Worm (Caenorhabditis elegans) whole organism, L2 larva: ENCODE data around the gene F41E7.9.

Source experiments
- C34F6.9 ChIP-seq: fragments of 150-350 bp; optimal IDR thresholded peaks from 2 replicates; lab custom pipeline; 2014; ENCODE audit warnings: missing biosample characterization, missing genetic modification characterization
- R02D3.7 ChIP-seq: fragments of 150-350 bp; optimal IDR thresholded peaks from 2 replicates; lab custom pipeline; 2014; ENCODE audit warnings: missing biosample characterization, missing genetic modification characterization
- Y55F3AM.14 ChIP-seq: fragments of 200-800 bp; sonication (Bioruptor generic); optimal IDR thresholded peaks from 2 replicates; lab custom pipeline; 2018; ENCODE audit warnings: mild to moderate bottlenecking, missing genetic modification characterization, missing compliant biosample characterization
- ZK546.5 ChIP-seq: sonication (generic microtip); optimal IDR thresholded peaks from 2 replicates; lab custom pipeline; 2017; ENCODE audit warnings: missing biosample characterization, missing genetic modification characterization
- alr-1 ChIP-seq: fragments of 150-350 bp; optimal IDR thresholded peaks from 2 replicates; lab custom pipeline; 2014; ENCODE audit warnings: missing biosample characterization, missing genetic modification characterization
- aly-2 ChIP-seq: fragments of 150-350 bp; optimal IDR thresholded peaks from 2 replicates; lab custom pipeline; 2014; ENCODE audit warnings: missing biosample characterization, missing genetic modification characterization
- ama-1 ChIP-seq: fragments of 150-350 bp; optimal IDR thresholded peaks from 2 replicates; lab custom pipeline; 2018; ENCODE audit warnings: inconsistent platforms
- blmp-1 ChIP-seq: sonication (generic microtip); optimal IDR thresholded peaks from 2 replicates; lab custom pipeline; 2017; ENCODE audit warnings: missing genetic modification characterization, mild to moderate bottlenecking, missing compliant biosample characterization, antibody characterized with exemption, moderate library complexity; ENCODE audit not compliant: insufficient read depth
- ceh-16 ChIP-seq: fragments of 150-350 bp; optimal IDR thresholded peaks from 2 replicates; lab custom pipeline; 2014; ENCODE audit warnings: missing biosample characterization, missing genetic modification characterization
- ceh-82 ChIP-seq: fragments of 150-350 bp; optimal IDR thresholded peaks from 2 replicates; lab custom pipeline; 2014; ENCODE audit warnings: missing biosample characterization, missing genetic modification characterization
- crh-2 ChIP-seq: sonication (generic microtip); optimal IDR thresholded peaks from 2 replicates; lab custom pipeline; 2017; ENCODE audit warnings: missing biosample characterization, missing genetic modification characterization
- dmd-4 ChIP-seq: sonication (generic microtip); optimal IDR thresholded peaks from 2 replicates; lab custom pipeline; 2017; ENCODE audit warnings: missing biosample characterization, missing genetic modification characterization
- egl-27 ChIP-seq: sonication (generic microtip); optimal IDR thresholded peaks from 3 replicates; lab custom pipeline; 2017; ENCODE audit warnings: missing biosample characterization, missing genetic modification reagents, missing genetic modification characterization
- elt-1 ChIP-seq: fragments of 150-350 bp; optimal IDR thresholded peaks from 2 replicates; lab custom pipeline; 2014; ENCODE audit warnings: missing biosample characterization, missing genetic modification characterization
- elt-3 ChIP-seq: sonication (generic microtip); optimal IDR thresholded peaks from 2 replicates; lab custom pipeline; 2017; ENCODE audit warnings: missing biosample characterization, missing genetic modification characterization
- fos-1 ChIP-seq: fragments of 150-350 bp; optimal IDR thresholded peaks from 2 replicates; lab custom pipeline; 2014; ENCODE audit warnings: missing biosample characterization, missing genetic modification characterization
- gmeb-1 ChIP-seq: fragments of 150-350 bp; optimal IDR thresholded peaks from 2 replicates; lab custom pipeline; 2014; ENCODE audit warnings: missing biosample characterization, missing genetic modification characterization
- lin-11 ChIP-seq: fragments of 150-350 bp; sonication (generic microtip); optimal IDR thresholded peaks from 2 replicates; lab custom pipeline; 2014; ENCODE audit warnings: missing biosample characterization, missing genetic modification characterization, inconsistent platforms, mixed read lengths
- lin-13 ChIP-seq: fragments of 150-350 bp; optimal IDR thresholded peaks from 2 replicates; lab custom pipeline; 2014; ENCODE audit warnings: missing biosample characterization, missing genetic modification reagents, missing genetic modification characterization
- lin-39 ChIP-seq: fragments of 150-350 bp; optimal IDR thresholded peaks from 2 replicates; lab custom pipeline; 2014; ENCODE audit warnings: missing biosample characterization, missing genetic modification reagents, missing genetic modification characterization
- lsy-2 ChIP-seq, 2 experiments: fragments of 150-350 bp in 1 of 2; sonication (generic microtip) in 1 of 2; optimal IDR thresholded peaks; 2 replicates each; lab custom pipeline; 2014 to 2017; ENCODE audit warnings: missing biosample characterization in 2 of 2, missing genetic modification characterization in 2 of 2
- mab-5 ChIP-seq: fragments of 150-350 bp; optimal IDR thresholded peaks from 2 replicates; lab custom pipeline; 2014; ENCODE audit warnings: missing biosample characterization, missing genetic modification characterization
- mbf-1 ChIP-seq: sonication (generic microtip); optimal IDR thresholded peaks from 2 replicates; lab custom pipeline; 2017; ENCODE audit warnings: missing biosample characterization, missing genetic modification characterization
- mdl-1 ChIP-seq, 2 experiments: fragments of 150-350 bp in 1 of 2; sonication (generic microtip) in 1 of 2; optimal IDR thresholded peaks; 2 replicates each; lab custom pipeline; 2017; ENCODE audit warnings: missing biosample characterization in 2 of 2, missing genetic modification characterization in 2 of 2
- nhr-10 ChIP-seq: sonication (generic microtip); optimal IDR thresholded peaks from 2 replicates; lab custom pipeline; 2017; ENCODE audit warnings: missing biosample characterization, missing genetic modification characterization
- nhr-11 ChIP-seq: fragments of 150-350 bp; optimal IDR thresholded peaks from 2 replicates; lab custom pipeline; 2014; ENCODE audit warnings: missing biosample characterization, missing genetic modification characterization
- nhr-12 ChIP-seq: fragments of 150-350 bp; optimal IDR thresholded peaks from 2 replicates; lab custom pipeline; 2014; ENCODE audit warnings: missing biosample characterization, missing genetic modification characterization
- nhr-129 ChIP-seq: fragments of 150-350 bp; optimal IDR thresholded peaks from 2 replicates; lab custom pipeline; 2014; ENCODE audit warnings: missing biosample characterization, missing genetic modification characterization
- nhr-21 ChIP-seq: fragments of 150-350 bp; optimal IDR thresholded peaks from 2 replicates; lab custom pipeline; 2014; ENCODE audit warnings: missing biosample characterization, missing genetic modification characterization
- nhr-23 ChIP-seq: fragments of 150-350 bp; optimal IDR thresholded peaks from 2 replicates; lab custom pipeline; 2014; ENCODE audit warnings: missing biosample characterization, missing genetic modification reagents, missing genetic modification characterization
- nhr-237 ChIP-seq: fragments of 150-350 bp; optimal IDR thresholded peaks from 2 replicates; lab custom pipeline; 2014; ENCODE audit warnings: missing biosample characterization, missing genetic modification characterization
- nhr-25 ChIP-seq: fragments of 150-350 bp; sonication (generic microtip); optimal IDR thresholded peaks from 3 replicates; lab custom pipeline; 2014; ENCODE audit warnings: missing biosample characterization, missing genetic modification characterization
- nhr-6 ChIP-seq: fragments of 150-350 bp; optimal IDR thresholded peaks from 2 replicates; lab custom pipeline; 2014; ENCODE audit warnings: missing biosample characterization, missing genetic modification characterization
- nhr-77 ChIP-seq: fragments of 150-350 bp; optimal IDR thresholded peaks from 2 replicates; lab custom pipeline; 2014; ENCODE audit warnings: missing biosample characterization, missing genetic modification characterization
- peb-1 ChIP-seq: fragments of 150-350 bp; optimal IDR thresholded peaks from 2 replicates; lab custom pipeline; 2014; ENCODE audit warnings: missing biosample characterization, missing genetic modification characterization
- sem-4 ChIP-seq: fragments of 150-350 bp; optimal IDR thresholded peaks from 2 replicates; lab custom pipeline; 2014; ENCODE audit warnings: missing biosample characterization, missing genetic modification reagents, missing genetic modification characterization
- skn-1 ChIP-seq: sonication (generic microtip); optimal IDR thresholded peaks from 2 replicates; lab custom pipeline; 2017; ENCODE audit warnings: missing biosample characterization, missing genetic modification characterization
- sma-3 ChIP-seq: sonication (generic microtip); optimal IDR thresholded peaks from 2 replicates; lab custom pipeline; 2016; ENCODE audit warnings: missing genetic modification reagents, missing genetic modification characterization, missing compliant biosample characterization
- sma-9 ChIP-seq, 2 experiments: fragments of 150-350 bp in 1 of 2; sonication (generic microtip) in 1 of 2; optimal IDR thresholded peaks; 2 replicates each; lab custom pipeline; 2014 to 2016; ENCODE audit warnings: missing genetic modification characterization in 2 of 2, mild to moderate bottlenecking in 1 of 2, missing biosample characterization in 1 of 2, missing compliant biosample characterization in 1 of 2, missing genetic modification reagents in 1 of 2, moderate library complexity in 1 of 2
- snpc-4 ChIP-seq: fragments of 150-350 bp; optimal IDR thresholded peaks from 2 replicates; lab custom pipeline; 2014; ENCODE audit warnings: missing biosample characterization, missing genetic modification characterization
- unc-39 ChIP-seq: fragments of 150-350 bp; optimal IDR thresholded peaks from 2 replicates; lab custom pipeline; 2014; ENCODE audit warnings: missing biosample characterization, missing genetic modification characterization
- unc-55 ChIP-seq: fragments of 150-350 bp; sonication (generic microtip); optimal IDR thresholded peaks from 3 replicates; lab custom pipeline; 2014; ENCODE audit warnings: missing biosample characterization, missing genetic modification reagents, missing genetic modification characterization
- unc-62 ChIP-seq: fragments of 150-350 bp; optimal IDR thresholded peaks from 2 replicates; lab custom pipeline; 2014; ENCODE audit warnings: missing biosample characterization, missing genetic modification reagents, missing genetic modification characterization
- zag-1 ChIP-seq: fragments of 150-350 bp; optimal IDR thresholded peaks from 2 replicates; lab custom pipeline; 2014; ENCODE audit warnings: missing biosample characterization, missing genetic modification characterization
- ztf-1 ChIP-seq: fragments of 200-800 bp; sonication (Bioruptor generic); conservative IDR thresholded peaks from 2 replicates; pipeline ENCODE4 v1.3.6; 2022; ENCODE audit warnings: missing genetic modification characterization, missing compliant biosample characterization
- ztf-11 ChIP-seq: sonication (generic microtip); optimal IDR thresholded peaks from 2 replicates; lab custom pipeline; 2017; ENCODE audit warnings: missing biosample characterization, missing genetic modification characterization

The F41E7.9 gene

DNA sequence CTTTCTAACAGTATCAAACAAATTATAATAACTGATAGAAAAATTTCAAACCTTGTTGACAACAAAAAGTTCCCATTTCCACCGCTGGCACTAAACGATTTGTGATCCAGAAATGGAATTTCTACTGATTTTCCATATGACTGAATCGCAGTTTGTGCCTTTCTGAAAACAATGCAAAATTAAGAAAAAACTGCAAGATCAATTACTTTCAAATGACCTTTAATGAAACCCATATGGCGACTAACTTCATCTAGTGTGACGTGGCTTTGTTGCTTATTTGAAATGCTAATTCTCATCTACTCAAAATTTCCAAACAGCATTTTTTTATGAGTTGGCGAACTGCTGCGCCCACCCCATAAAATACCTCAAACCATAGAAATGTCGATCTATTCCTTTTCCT is 8.3 kb downstream of the F41E7.9 start, which contains the start of gene F41E7.7:
Gene F41E7.7 (plus strand): TSS at position 301 of the 400 bp plus-strand sequence.
- no peak for TF ChIP-seq aly-2 (tag; lab: Kevin White, UChicago)
- no peak for TF ChIP-seq crh-2 (tag; lab: Kevin White, UChicago)
- no peak for TF ChIP-seq sma-3 (GFP tag; lab: Kevin White, UChicago)
- no peak for TF ChIP-seq ama-1
- no peak for TF ChIP-seq sem-4
- no peak for TF ChIP-seq elt-1

DNA sequence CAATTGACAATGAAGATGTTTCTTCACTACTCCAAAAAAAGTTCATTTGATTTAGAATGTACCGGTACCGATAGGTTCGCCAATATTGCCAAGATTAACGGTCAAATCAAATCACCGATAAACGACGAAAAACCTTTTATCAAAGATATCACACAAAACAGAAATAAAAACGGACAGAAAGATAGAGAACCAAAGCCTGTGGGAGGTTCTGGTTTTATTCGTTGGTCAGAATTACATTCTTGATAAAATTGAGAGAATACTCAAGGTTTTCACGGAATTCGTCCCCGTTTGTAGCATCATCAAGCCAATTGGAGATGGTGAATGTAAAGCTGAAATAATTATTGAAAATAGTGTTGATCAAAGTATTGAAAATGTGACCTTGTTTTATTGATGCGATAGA is 8.9 kb downstream of the F41E7.9 start:
- no peak for TF ChIP-seq C34F6.9
- no peak for TF ChIP-seq nhr-6 (tag; lab: Kevin White, UChicago)
- no peak for TF ChIP-seq zag-1
- peak; percentile 69 for TF ChIP-seq sma-9 (GFP tag; optimal IDR thresholded peaks at IDR 0.05; lab: Kevin White, UChicago)
- no peak for TF ChIP-seq sma-9 (tag; optimal IDR thresholded peaks at IDR 0.05; lab: Kevin White, UChicago)
- TF ChIP-seq aly-2 (tag; lab: Kevin White, UChicago): no peak
- peak; percentile 14 for TF ChIP-seq nhr-21 (tag; lab: Kevin White, UChicago)
- no peak for TF ChIP-seq nhr-237 (tag; lab: Kevin White, UChicago)
- TF ChIP-seq crh-2 (tag; lab: Kevin White, UChicago): no peak
- no peak for TF ChIP-seq unc-62 (GFP tag; lab: Kevin White, UChicago)
- no peak for TF ChIP-seq egl-27 (tag; lab: Kevin White, UChicago)
- TF ChIP-seq ZK546.5: no peak

DNA sequence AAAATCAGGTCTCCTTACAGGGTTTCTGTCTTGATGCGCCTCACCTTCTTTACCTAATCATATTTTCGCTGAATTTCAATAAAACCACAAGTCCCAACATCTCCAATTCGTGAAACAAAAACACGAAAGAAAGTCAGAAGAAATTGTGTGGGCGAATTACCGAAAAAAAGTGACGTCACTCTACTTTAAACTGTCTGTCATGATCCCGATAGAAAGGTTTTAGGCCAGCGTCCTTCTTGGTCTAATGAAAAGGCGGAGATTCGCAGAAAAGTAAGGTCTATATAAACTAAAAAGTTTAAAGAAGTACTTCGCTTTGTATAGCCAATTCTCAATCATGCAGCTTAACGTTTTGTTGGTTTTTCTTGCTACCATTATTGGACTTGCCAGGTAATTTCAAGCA is 9.5 kb downstream of the F41E7.9 start, which contains the start of gene cnc-8:
Gene cnc-8 (plus strand): TSS at position 307 of the 400 bp plus-strand sequence.
- TF ChIP-seq lsy-2 (tag; optimal IDR thresholded peaks at IDR 0.05; lab: Kevin White, UChicago) (no peak), nhr-12 (tag; lab: Kevin White, UChicago) (no peak), nhr-6 (tag; lab: Kevin White, UChicago) (no peak), mab-5 (no peak), Y55F3AM.14 (GFP tag; lab: Kevin White, UChicago) (no peak), C34F6.9 (no peak), nhr-77 (tag; lab: Kevin White, UChicago) (no peak), nhr-25 (tag; lab: Kevin White, UChicago) (peak; percentile 61), peb-1 (no peak), nhr-23 (tag; lab: Kevin White, UChicago) (no peak), nhr-129 (tag; lab: Kevin White, UChicago) (no peak), lin-39 (tag; lab: Kevin White, UChicago) (no peak), lin-11 (tag; lab: Kevin White, UChicago) (no peak), R02D3.7 (tag; lab: Kevin White, UChicago) (no peak), unc-39 (tag; lab: Kevin White, UChicago) (no peak), mdl-1 (tag; optimal IDR thresholded peaks at IDR 0.05; lab: Kevin White, UChicago) (no peak), ceh-16 (tag; lab: Kevin White, UChicago) (no peak), aly-2 (tag; lab: Kevin White, UChicago) (no peak), ZK546.5 (no peak), lin-13 (GFP tag; lab: Kevin White, UChicago) (no peak), fos-1 (tag; lab: Kevin White, UChicago) (no peak), skn-1 (no peak), nhr-10 (tag; lab: Kevin White, UChicago) (no peak), nhr-11 (tag; lab: Kevin White, UChicago) (no peak), zag-1 (no peak), nhr-237 (tag; lab: Kevin White, UChicago) (no peak), ceh-82 (tag; lab: Kevin White, UChicago) (no peak), elt-3 (tag; lab: Kevin White, UChicago) (no peak), ama-1 (peak; percentile 8), snpc-4 (tag; lab: Kevin White, UChicago) (no peak), egl-27 (tag; lab: Kevin White, UChicago) (no peak), gmeb-1 (tag; lab: Kevin White, UChicago) (no peak), sma-9 (GFP tag; optimal IDR thresholded peaks at IDR 0.05; lab: Kevin White, UChicago) (peak; percentile 18), sma-9 (tag; optimal IDR thresholded peaks at IDR 0.05; lab: Kevin White, UChicago) (no peak), ztf-11 (tag; lab: Kevin White, UChicago) (no peak), crh-2 (tag; lab: Kevin White, UChicago) (peak; percentile 36), alr-1 (tag; lab: Kevin White, UChicago) (no peak), blmp-1 (tag; lab: Kevin White, UChicago) (no peak), sma-3 (GFP tag; lab: Kevin White, UChicago) (peak; percentile 68), dmd-4 (tag; lab: Kevin White, UChicago) (no peak), sem-4 (no peak), ztf-1 (GFP tag; lab: Robert Waterston, UW) (no peak), elt-1 (no peak), unc-55 (GFP tag; lab: Kevin White, UChicago) (no peak), mbf-1 (no peak)
